Worm (Caenorhabditis elegans) whole organism, early embryonic: Measurements from ENCODE around the gene hmg-1.1.

Experiments
- B0310.2 ChIP-seq: sonication (generic microtip); optimal IDR thresholded peaks from 2 replicates; lab custom pipeline; 2016; ENCODE audit warnings: mild to moderate bottlenecking, missing genetic modification characterization, missing compliant biosample characterization
- ama-1 ChIP-seq: fragments of 150-350 bp; optimal IDR thresholded peaks from 2 replicates; lab custom pipeline; 2014
- ceh-13 ChIP-seq: fragments of 200-800 bp; sonication (Bioruptor generic); optimal IDR thresholded peaks from 2 replicates; lab custom pipeline; 2018; ENCODE audit warnings: mild to moderate bottlenecking, missing genetic modification characterization, missing compliant biosample characterization
- ceh-36 ChIP-seq: sonication (generic microtip); optimal IDR thresholded peaks from 2 replicates; lab custom pipeline; 2016; ENCODE audit warnings: missing genetic modification characterization, inconsistent platforms, missing compliant biosample characterization
- ets-7 ChIP-seq: sonication (generic microtip); optimal IDR thresholded peaks from 2 replicates; lab custom pipeline; 2016; ENCODE audit warnings: missing genotype, missing genetic modification characterization, missing compliant biosample characterization
- flt-1 ChIP-seq: fragments of 200-800 bp; sonication (Bioruptor generic); IDR thresholded peaks from 2 replicates; pipeline ENCODE4 v1.3.6; 2022; ENCODE audit warnings: missing genetic modification characterization, missing compliant biosample characterization
- pes-1 ChIP-seq: fragments of 200-800 bp; sonication (Bioruptor generic); IDR thresholded peaks from 2 replicates; pipeline ENCODE4 v1.3.6; 2022; ENCODE audit warnings: missing genetic modification reagents, missing genetic modification characterization, missing compliant biosample characterization
- sea-1 ChIP-seq: fragments of 200-800 bp; sonication (Bioruptor generic); conservative IDR thresholded peaks from 2 replicates; pipeline ENCODE4 v1.3.6; 2022; ENCODE audit warnings: missing genetic modification characterization, missing compliant biosample characterization

DNA sequence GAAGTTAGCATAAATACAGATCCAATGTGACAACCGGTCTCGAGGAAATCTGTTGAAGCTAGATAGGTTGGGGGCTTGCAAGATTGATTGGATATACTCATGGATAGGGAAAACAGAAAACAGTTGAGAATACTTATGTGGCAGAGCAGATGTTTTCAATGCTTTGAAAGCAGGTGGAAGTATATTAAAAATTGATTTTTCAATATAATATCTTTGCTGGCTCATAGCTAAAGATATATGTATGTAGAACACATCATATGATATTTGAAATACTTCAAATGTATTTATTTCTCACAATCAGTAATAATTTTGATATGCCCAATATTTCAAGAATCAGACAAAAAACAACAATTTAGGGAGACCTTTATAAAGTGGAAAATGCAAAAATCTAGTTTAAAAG, 36.8 kb downstream of the hmg-1.1 start, which contains the start of gene srh-41:
- no peak for TF ChIP-seq pes-1 (GFP tag; lab: Robert Waterston, UW)
- no peak for TF ChIP-seq ama-1
- no peak for TF ChIP-seq sea-1
- TF ChIP-seq flt-1 (GFP tag; lab: Robert Waterston, UW), result no peak
- no peak for TF ChIP-seq ceh-36
- no peak for TF ChIP-seq ceh-13
- no peak for TF ChIP-seq B0310.2
- TF ChIP-seq ets-7 (tag; lab: Kevin White, UChicago), result no peak
